Worm (Caenorhabditis elegans) whole organism, L4 larva: ENCODE data around the gene ham-2.

Experiments used
- ama-1 ChIP-seq: fragments of 150-350 bp; optimal IDR thresholded peaks from 2 replicates; lab custom pipeline; 2014; ENCODE audit warnings: inconsistent platforms, mixed read lengths
- daf-16 ChIP-seq, 3 experiments: sonication (generic microtip); optimal IDR thresholded peaks; 2 replicates each; lab custom pipeline; 2016 to 2017; ENCODE audit warnings: missing genetic modification characterization in 3 of 3, missing genetic modification reagents in 3 of 3, mild to moderate bottlenecking in 2 of 3, missing compliant biosample characterization in 2 of 3, missing biosample characterization in 1 of 3, moderate library complexity in 1 of 3
- zag-1 ChIP-seq: fragments of 150-350 bp; optimal IDR thresholded peaks from 2 replicates; lab custom pipeline; 2014; ENCODE audit warnings: missing biosample characterization, missing genetic modification characterization
- ztf-7 ChIP-seq: fragments of 150-350 bp; optimal IDR thresholded peaks from 2 replicates; lab custom pipeline; 2014; ENCODE audit warnings: missing biosample characterization, missing genetic modification characterization

- no peak for TF ChIP-seq ama-1 (lab: Kevin White, UChicago)
- no peak for TF ChIP-seq ztf-7 (tag; lab: Kevin White, UChicago)
- TF ChIP-seq daf-16 (GFP tag; optimal IDR thresholded peaks at IDR 0.05; lab: Kevin White, UChicago) = no peak
- TF ChIP-seq daf-16 (tag; optimal IDR thresholded peaks at IDR 0.05; lab: Kevin White, UChicago) = no peak
- no peak for TF ChIP-seq zag-1
Observed at ce11 chrX:4576272-4576671, 21.8 kb downstream of the ham-2 start.
